Worm (Caenorhabditis elegans): ENCODE measurements around the gene mcp-1.

Gene mcp-1

DNA sequence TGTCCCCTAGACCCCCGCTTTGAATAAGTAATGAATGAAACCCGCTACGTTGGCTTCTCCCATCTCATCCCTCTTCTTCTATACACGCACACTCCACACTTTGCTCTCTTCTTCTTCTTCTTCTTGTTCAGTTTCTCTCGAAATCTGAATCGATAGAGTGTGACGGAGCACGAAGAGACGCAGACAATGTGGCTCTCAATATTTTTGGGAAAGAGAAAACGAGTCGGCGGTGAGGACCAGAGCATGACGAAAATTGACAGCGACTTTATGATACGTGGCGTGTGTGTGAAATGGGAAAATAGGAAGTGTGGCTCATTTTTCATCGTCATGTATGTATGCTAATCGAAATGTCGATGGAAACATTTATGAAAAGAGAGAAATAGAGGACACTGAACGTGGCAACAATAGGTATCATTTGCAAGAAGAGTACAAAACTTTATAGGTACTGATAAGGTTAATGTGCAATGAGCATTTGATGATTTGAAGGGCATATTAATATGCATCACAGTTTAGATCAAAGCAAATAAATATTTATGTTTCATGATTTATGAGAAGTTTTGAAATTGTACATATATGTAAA, 30.0 kb downstream of the mcp-1 start (continued):
- TF ChIP-seq hmg-1.1 (GFP tag; IDR thresholded peaks at IDR 0.05) (peak; percentile 69), lsy-2 (tag; optimal IDR thresholded peaks at IDR 0.05) (peak in 1 of 2 experiments; percentile 53), daf-12 (tag; optimal IDR thresholded peaks at IDR 0.05) (no peak), mep-1 (tag; optimal IDR thresholded peaks at IDR 0.05) (peak; percentile 67), nhr-28 (tag; optimal IDR thresholded peaks at IDR 0.05) (peak; percentile 80), nhr-48 (tag; optimal IDR thresholded peaks at IDR 0.05) (peak; percentile 37), hlh-11 (tag; optimal IDR thresholded peaks at IDR 0.05) (peak; percentile 43), nhr-11 (tag; optimal IDR thresholded peaks at IDR 0.05) (peak; percentile 67), F10B5.3 (tag; optimal IDR thresholded peaks at IDR 0.05) (no peak), daf-16 (GFP tag; optimal IDR thresholded peaks at IDR 0.05) (no peak), daf-16 (tag; optimal IDR thresholded peaks at IDR 0.05) (peak; percentile 68), mdt-29 (GFP tag; IDR thresholded peaks at IDR 0.05) (no peak), php-3 (GFP tag; IDR thresholded peaks at IDR 0.05) (peak; percentile 83), dmd-6 (GFP tag; IDR thresholded peaks at IDR 0.05) (peak; percentile 65)

DNA sequence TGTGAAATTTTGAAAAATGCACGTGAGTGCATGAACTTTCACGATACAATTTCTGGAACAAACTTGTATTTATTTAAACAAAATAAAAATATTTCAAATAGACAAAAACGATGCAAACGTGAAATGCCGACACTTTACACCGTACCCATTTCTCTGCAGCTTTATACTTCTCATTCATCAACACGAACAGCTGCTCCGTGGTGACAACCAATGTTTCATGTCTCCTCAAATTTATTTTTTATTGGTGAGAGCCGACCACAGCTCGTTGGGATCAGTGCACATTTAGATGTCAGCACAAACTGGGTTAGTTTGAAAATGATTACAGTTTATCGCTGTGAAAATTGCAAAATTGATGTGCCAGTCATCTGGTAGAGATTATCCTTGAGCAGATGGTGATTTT, 34.0 kb downstream of the mcp-1 start:
- TF ChIP-seq daf-16 (GFP tag; optimal IDR thresholded peaks at IDR 0.05) (peak in 1 of 2 experiments; percentile 30), daf-16 (tag; optimal IDR thresholded peaks at IDR 0.05) (no peak), zfp-3 (GFP tag; conservative IDR thresholded peaks at IDR 0.05) (no peak), aha-1 (tag) (peak; percentile 17)

DNA sequence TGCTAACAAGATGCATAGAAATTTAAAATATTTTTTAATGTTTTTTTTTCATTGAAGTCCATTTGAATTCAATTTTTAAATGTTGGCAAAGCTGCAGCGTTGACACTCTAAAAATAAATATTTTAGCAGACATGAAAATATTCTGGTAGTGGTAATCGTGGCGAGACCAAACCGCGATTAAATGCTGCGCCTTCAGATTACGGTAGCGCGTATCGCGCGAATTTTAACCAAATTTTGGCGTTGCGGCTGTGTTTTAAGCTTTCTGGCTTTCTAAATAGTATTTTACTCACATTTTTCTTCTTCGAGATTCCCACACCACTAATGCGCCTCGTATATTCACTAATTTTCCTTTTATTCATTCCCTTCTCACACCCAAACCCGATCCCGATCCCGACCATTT, 34.5 kb downstream of the mcp-1 start, which contains the start of gene cpg-4:
Gene cpg-4 (plus strand): TSS at position 303 of the 400 bp plus-strand sequence.
- 0 out of 2 replicates have a peak, but pooled peaks have one; percentile 27 for TF ChIP-seq snpc-1.2 (GFP tag; IDR thresholded peaks at IDR 0.05)
- no peak for TF ChIP-seq tag-97 (GFP tag; IDR thresholded peaks at IDR 0.05)
- no peak for TF ChIP-seq php-3 (GFP tag; IDR thresholded peaks at IDR 0.05)
- peak; percentile 18 for TF ChIP-seq unc-130 (GFP tag; optimal IDR thresholded peaks at IDR 0.05)
- TF ChIP-seq lin-38 (GFP tag; IDR thresholded peaks at IDR 0.05), result peak; percentile 44; the same call in 1 of the 2 replicates
- peak; percentile 32 for TF ChIP-seq F49E8.2 (tag; optimal IDR thresholded peaks at IDR 0.05; ENCODE audit: borderline replicate concordance)
- peak; percentile 63; the same call in 1 of the 2 replicates for TF ChIP-seq Y48G9A.11 (GFP tag; IDR thresholded peaks at IDR 0.05)

DNA sequence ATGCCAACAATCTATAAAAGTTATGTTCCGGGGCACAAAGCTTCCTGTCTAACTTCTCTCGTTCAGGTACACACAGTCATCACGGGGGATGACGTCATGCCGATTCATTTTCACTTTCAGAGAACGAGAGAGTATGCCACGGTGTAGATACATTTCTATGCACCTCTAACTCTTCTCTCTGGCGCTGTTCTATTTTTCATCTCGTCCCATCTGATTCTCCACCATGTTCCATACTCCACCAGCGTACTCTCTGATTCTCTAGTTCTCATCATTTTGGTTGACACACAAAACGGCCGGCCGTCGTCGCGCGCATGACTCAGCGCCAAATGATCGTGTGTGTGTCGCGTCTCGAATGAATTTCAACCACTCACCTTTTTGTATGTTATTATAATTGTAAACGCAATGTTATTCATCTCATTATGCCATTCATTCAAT, 38.8 kb downstream of the mcp-1 start:
- TF ChIP-seq set-16 (GFP tag; IDR thresholded peaks at IDR 0.05), result peak; percentile 68
- TF ChIP-seq mdt-29 (GFP tag; IDR thresholded peaks at IDR 0.05), result peak; percentile 86
- peak; percentile 83 for TF ChIP-seq gei-8 (GFP tag; optimal IDR thresholded peaks at IDR 0.05)
- TF ChIP-seq ceh-28 (tag; optimal IDR thresholded peaks at IDR 0.05), result peak; percentile 4
- TF ChIP-seq egl-43 (GFP tag; IDR thresholded peaks at IDR 0.05), result peak; percentile 83
- TF ChIP-seq dpl-1 (GFP tag; optimal IDR thresholded peaks at IDR 0.05), result peak; percentile 67
- peak; percentile 92 for TF ChIP-seq ceh-20 (GFP tag; IDR thresholded peaks at IDR 0.05)
- no peak for TF ChIP-seq snpc-1.2 (GFP tag; IDR thresholded peaks at IDR 0.05)
- TF ChIP-seq ceh-82 (tag; optimal IDR thresholded peaks at IDR 0.05), result no peak
- peak; percentile 66 for TF ChIP-seq spr-3 (GFP tag; optimal IDR thresholded peaks at IDR 0.05)
- peak in 1 of 2 experiments; percentile 99 for TF ChIP-seq unc-62 (GFP tag; optimal IDR thresholded peaks at IDR 0.05 in 1 of 2)
- TF ChIP-seq unc-62 (tag; optimal IDR thresholded peaks at IDR 0.05), result no peak
- TF ChIP-seq ceh-62 (tag; optimal IDR thresholded peaks at IDR 0.05), result no peak
- TF ChIP-seq zip-2 (tag; optimal IDR thresholded peaks at IDR 0.05), result peak; percentile 30
- peak; percentile 93 for TF ChIP-seq T26A8.4 (GFP tag; IDR thresholded peaks at IDR 0.05)
- peak; percentile 81 for TF ChIP-seq nhr-6 (tag; optimal IDR thresholded peaks at IDR 0.05)
- peak; percentile 99 for TF ChIP-seq dmd-6 (GFP tag; IDR thresholded peaks at IDR 0.05)
- TF ChIP-seq spr-1 (tag; optimal IDR thresholded peaks at IDR 0.05), result peak; percentile 91
- no peak for TF ChIP-seq daf-19 (GFP tag; conservative IDR thresholded peaks at IDR 0.05)
- peak; percentile 51 for TF ChIP-seq F10B5.3 (tag; optimal IDR thresholded peaks at IDR 0.05)
- TF ChIP-seq ceh-44 (GFP tag; IDR thresholded peaks at IDR 0.05), result no peak
- TF ChIP-seq mep-1 (tag; optimal IDR thresholded peaks at IDR 0.05), result peak; percentile 93
- peak; percentile 95 for TF ChIP-seq aha-1 (tag)
- TF ChIP-seq F37D6.2 (tag; optimal IDR thresholded peaks at IDR 0.05), result peak; percentile 42
- TF ChIP-seq Y75B8A.6 (GFP tag; IDR thresholded peaks at IDR 0.05), result no peak
- TF ChIP-seq dmd-9 (GFP tag; IDR thresholded peaks at IDR 0.05), result peak; percentile 64; the same call in 1 of the 2 replicates
- TF ChIP-seq lsy-2 (tag; optimal IDR thresholded peaks at IDR 0.05), result peak; percentile 65 to 91
- TF ChIP-seq pqm-1 (tag; optimal IDR thresholded peaks at IDR 0.05), result peak; percentile 62
- TF ChIP-seq lin-13 (GFP tag; optimal IDR thresholded peaks at IDR 0.05), result peak; percentile 81
- TF ChIP-seq nhr-237 (tag; optimal IDR thresholded peaks at IDR 0.05), result no peak
- no peak for TF ChIP-seq ZK546.5 (tag; optimal IDR thresholded peaks at IDR 0.05)

All from whole organism, L4 larva.